Worm (Caenorhabditis elegans) whole organism, L4 larva: ENCODE measurements around the gene rsf-1.

ENCODE experiments used
- F37D6.2 ChIP-seq: sonication (generic microtip); optimal IDR thresholded peaks from 2 replicates; lab custom pipeline; 2016; ENCODE audit warnings: mild to moderate bottlenecking, missing genetic modification characterization, missing compliant biosample characterization
- F44E2.7 ChIP-seq: fragments of 200-800 bp; sonication (Bioruptor generic); IDR thresholded peaks from 2 replicates; pipeline ENCODE4 v2.1.2; 2022; ENCODE audit warnings: missing genetic modification characterization, missing compliant biosample characterization
- T26A8.4 ChIP-seq: fragments of 200-800 bp; sonication (Bioruptor generic); IDR thresholded peaks from 2 replicates; pipeline ENCODE4 v1.3.6; 2022; ENCODE audit warnings: missing genetic modification characterization, missing compliant biosample characterization
- Y48G9A.11 ChIP-seq: fragments of 200-800 bp; sonication (Bioruptor generic); IDR thresholded peaks from 2 replicates; pipeline ENCODE4 v1.3.6; 2022; ENCODE audit warnings: missing genetic modification reagents, missing genetic modification characterization, missing compliant biosample characterization
- Y5F2A.4 ChIP-seq: fragments of 200-800 bp; sonication (Bioruptor generic); optimal IDR thresholded peaks from 2 replicates; lab custom pipeline; 2018; ENCODE audit warnings: mild to moderate bottlenecking, missing genetic modification characterization, missing compliant biosample characterization
- ZK337.2 ChIP-seq: fragments of 200-800 bp; sonication (Bioruptor generic); IDR thresholded peaks from 2 replicates; pipeline ENCODE4 v1.3.6; 2022; ENCODE audit warnings: missing genetic modification reagents, missing genetic modification characterization, missing compliant biosample characterization
- ama-1 ChIP-seq: fragments of 150-350 bp; optimal IDR thresholded peaks from 2 replicates; lab custom pipeline; 2014; ENCODE audit warnings: inconsistent platforms, mixed read lengths
- arid-1 ChIP-seq: fragments of 200-800 bp; sonication (Bioruptor generic); conservative IDR thresholded peaks from 2 replicates; pipeline ENCODE4 v1.3.6; 2022; ENCODE audit warnings: missing genetic modification reagents, missing genetic modification characterization, missing compliant biosample characterization
- ceh-44 ChIP-seq: fragments of 200-800 bp; sonication (Bioruptor generic); IDR thresholded peaks from 2 replicates; pipeline ENCODE4 v1.3.6; 2022; ENCODE audit warnings: missing genetic modification reagents, missing genetic modification characterization, missing compliant biosample characterization
- ctbp-1 ChIP-seq: fragments of 200-800 bp; sonication (Bioruptor generic); IDR thresholded peaks from 2 replicates; pipeline ENCODE4 v1.3.6; 2022; ENCODE audit warnings: missing genetic modification reagents, missing genetic modification characterization, missing compliant biosample characterization
- daf-16 ChIP-seq, 3 experiments: sonication (generic microtip); optimal IDR thresholded peaks; 2 replicates each; lab custom pipeline; 2016 to 2017; ENCODE audit warnings: missing genetic modification characterization in 3 of 3, missing genetic modification reagents in 3 of 3, mild to moderate bottlenecking in 2 of 3, missing compliant biosample characterization in 2 of 3, missing biosample characterization in 1 of 3, moderate library complexity in 1 of 3
- daf-19 ChIP-seq: fragments of 200-800 bp; sonication (Bioruptor generic); conservative IDR thresholded peaks from 2 replicates; pipeline ENCODE4 v1.3.6; 2022; ENCODE audit warnings: missing genetic modification characterization, missing compliant biosample characterization
- dmd-6 ChIP-seq: fragments of 200-800 bp; sonication (Bioruptor generic); IDR thresholded peaks from 2 replicates; pipeline ENCODE4 v1.3.6; 2022; ENCODE audit warnings: missing genetic modification reagents, missing genetic modification characterization, missing compliant biosample characterization
- dmd-9 ChIP-seq: fragments of 200-800 bp; sonication (Bioruptor generic); IDR thresholded peaks from 2 replicates; pipeline ENCODE4 v1.3.6; 2022; ENCODE audit warnings: missing genetic modification reagents, missing genetic modification characterization, missing compliant biosample characterization
- dpl-1 ChIP-seq: fragments of 150-350 bp; optimal IDR thresholded peaks from 2 replicates; lab custom pipeline; 2014; ENCODE audit warnings: missing biosample characterization, missing genetic modification reagents, missing genetic modification characterization
- duxl-1 ChIP-seq: sonication (generic microtip); optimal IDR thresholded peaks from 2 replicates; lab custom pipeline; 2016; ENCODE audit warnings: mild to moderate bottlenecking, missing genetic modification characterization, moderate library complexity, missing compliant biosample characterization; ENCODE audit not compliant: poor library complexity
- hif-1 ChIP-seq, 2 experiments: sonication (generic microtip); optimal IDR thresholded peaks; 2 replicates each; lab custom pipeline; 2016 to 2017; ENCODE audit warnings: missing compliant biosample characterization in 2 of 2, missing genetic modification characterization in 2 of 2, missing genetic modification reagents in 2 of 2, missing genotype in 2 of 2, mild to moderate bottlenecking in 1 of 2
- hlh-11 ChIP-seq: fragments of 200-800 bp; sonication (Bioruptor generic); optimal IDR thresholded peaks from 2 replicates; lab custom pipeline; 2018; ENCODE audit warnings: mild to moderate bottlenecking, missing genetic modification characterization, missing compliant biosample characterization
- jun-1 ChIP-seq: fragments of 150-350 bp; optimal IDR thresholded peaks from 2 replicates; lab custom pipeline; 2014; ENCODE audit warnings: missing biosample characterization, missing genetic modification reagents, missing genetic modification characterization
- lin-13 ChIP-seq: fragments of 150-350 bp; optimal IDR thresholded peaks from 2 replicates; lab custom pipeline; 2014; ENCODE audit warnings: missing biosample characterization, missing genetic modification reagents, missing genetic modification characterization
- lin-29 ChIP-seq: fragments of 200-800 bp; sonication (Bioruptor generic); IDR thresholded peaks from 2 replicates; pipeline ENCODE4 v1.3.6; 2022; ENCODE audit warnings: missing genetic modification reagents, missing genetic modification characterization, missing compliant biosample characterization
- mdl-1 ChIP-seq, 2 experiments: fragments of 150-350 bp in 1 of 2; sonication (generic microtip) in 1 of 2; optimal IDR thresholded peaks; 2 replicates each; lab custom pipeline; 2014 to 2017; ENCODE audit warnings: missing biosample characterization in 2 of 2, missing genetic modification characterization in 2 of 2
- mdt-29 ChIP-seq: fragments of 200-800 bp; sonication (Bioruptor generic); IDR thresholded peaks from 2 replicates; pipeline ENCODE4 v1.3.6; 2022; ENCODE audit warnings: missing genetic modification reagents, missing genetic modification characterization, missing compliant biosample characterization
- mxl-2 ChIP-seq: fragments of 200-800 bp; sonication (Bioruptor generic); conservative IDR thresholded peaks from 2 replicates; pipeline ENCODE4 v1.3.6; 2022; ENCODE audit warnings: missing genetic modification reagents, missing genetic modification characterization, missing compliant biosample characterization
- nhr-237 ChIP-seq: sonication (generic microtip); optimal IDR thresholded peaks from 2 replicates; lab custom pipeline; 2017; ENCODE audit warnings: missing biosample characterization, missing genetic modification characterization
- nhr-28 ChIP-seq: fragments of 150-350 bp; optimal IDR thresholded peaks from 2 replicates; lab custom pipeline; 2014; ENCODE audit warnings: missing biosample characterization, missing genetic modification characterization
- nhr-6 ChIP-seq: fragments of 150-350 bp; optimal IDR thresholded peaks from 2 replicates; lab custom pipeline; 2014; ENCODE audit warnings: missing biosample characterization, missing genetic modification characterization
- nhr-77 ChIP-seq: fragments of 150-350 bp; optimal IDR thresholded peaks from 2 replicates; lab custom pipeline; 2014; ENCODE audit warnings: missing biosample characterization, missing genetic modification characterization
- pqm-1 ChIP-seq: sonication (generic microtip); optimal IDR thresholded peaks from 2 replicates; lab custom pipeline; 2017; ENCODE audit warnings: missing biosample characterization, missing genetic modification characterization
- sdz-12 ChIP-seq: fragments of 200-800 bp; sonication (Bioruptor generic); optimal IDR thresholded peaks from 2 replicates; lab custom pipeline; 2018; ENCODE audit warnings: mild to moderate bottlenecking, missing genetic modification characterization, missing compliant biosample characterization
- set-16 ChIP-seq: fragments of 200-800 bp; sonication (Bioruptor generic); IDR thresholded peaks from 2 replicates; pipeline ENCODE4 v1.3.6; 2022; ENCODE audit warnings: missing genetic modification reagents, missing genetic modification characterization, missing compliant biosample characterization
- unc-62 ChIP-seq, 3 experiments: fragments of 150-350 bp in 1 of 3; sonication (generic microtip); optimal IDR thresholded peaks in 2 of 3; peaks in 1 of 3; 1 replicate in 1 of 3; 2 replicates in 2 of 3; lab custom pipeline; 2014 to 2017; ENCODE audit warnings: missing biosample characterization in 3 of 3, missing genetic modification characterization in 3 of 3, missing genetic modification reagents in 3 of 3, missing genotype in 1 of 3
- vab-7 ChIP-seq: fragments of 200-800 bp; sonication (Bioruptor generic); IDR thresholded peaks from 2 replicates; pipeline ENCODE4 v1.3.6; 2022; ENCODE audit warnings: missing genetic modification reagents, missing genetic modification characterization, missing compliant biosample characterization
- zip-2 ChIP-seq: fragments of 150-350 bp; optimal IDR thresholded peaks from 2 replicates; lab custom pipeline; 2014; ENCODE audit warnings: missing biosample characterization, missing genetic modification characterization
- ztf-11 ChIP-seq: fragments of 150-350 bp; optimal IDR thresholded peaks from 2 replicates; lab custom pipeline; 2014; ENCODE audit warnings: missing biosample characterization, missing genetic modification characterization

rsf-1 gene

DNA sequence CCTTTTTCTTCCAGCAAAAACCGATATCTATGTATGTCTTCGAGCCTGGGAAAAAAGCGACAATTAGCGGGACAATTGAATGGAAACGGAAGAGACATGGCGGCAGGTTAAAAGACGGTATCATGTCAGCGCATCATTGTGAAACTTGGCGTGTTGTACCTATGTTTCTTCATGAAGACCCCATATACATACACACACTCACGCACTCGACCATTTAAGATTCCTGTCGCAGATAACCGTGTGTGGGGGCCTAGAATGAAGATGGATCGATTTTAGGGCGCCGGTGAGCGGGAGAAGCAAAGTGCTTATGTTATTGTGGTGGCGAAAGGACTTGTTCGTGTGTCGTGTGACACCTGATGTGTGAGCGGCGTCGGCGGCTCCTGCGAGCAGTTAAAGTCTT lies 29.3 kb upstream of the rsf-1 start:
- TF ChIP-seq unc-62 (GFP tag; optimal IDR thresholded peaks at IDR 0.05 in 1 of 2; lab: Kevin White, UChicago) = peak in 1 of 2 experiments; percentile 1
- no peak for TF ChIP-seq unc-62 (tag; optimal IDR thresholded peaks at IDR 0.05; lab: Kevin White, UChicago)
- no peak for TF ChIP-seq lin-13 (GFP tag; lab: Kevin White, UChicago)
- TF ChIP-seq, all 104 proteins: peak for 1

DNA sequence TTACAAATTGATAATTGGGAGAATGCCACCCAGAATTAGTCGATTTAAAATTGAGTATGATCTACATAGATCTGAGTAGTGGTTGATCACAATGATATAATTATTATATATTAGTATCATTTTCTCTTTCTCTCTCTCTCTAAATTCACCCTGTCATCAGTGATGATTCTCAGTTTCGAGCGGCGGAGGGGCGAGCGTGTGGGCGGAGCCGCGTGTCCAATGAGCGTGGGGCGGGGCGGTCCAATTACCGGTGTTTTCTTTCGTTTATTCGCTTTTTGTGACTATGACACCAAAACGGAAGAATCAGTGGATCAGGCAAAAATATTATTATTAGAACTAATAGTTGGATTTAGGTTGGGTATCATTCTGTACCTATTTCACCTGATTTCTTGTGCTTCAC lies 26.2 kb upstream of the rsf-1 start:
- TF ChIP-seq set-16 = 0 out of 2 replicates have a peak, but pooled peaks have one; percentile 11
- no peak for TF ChIP-seq hlh-11 (tag; lab: Kevin White, UChicago)

DNA sequence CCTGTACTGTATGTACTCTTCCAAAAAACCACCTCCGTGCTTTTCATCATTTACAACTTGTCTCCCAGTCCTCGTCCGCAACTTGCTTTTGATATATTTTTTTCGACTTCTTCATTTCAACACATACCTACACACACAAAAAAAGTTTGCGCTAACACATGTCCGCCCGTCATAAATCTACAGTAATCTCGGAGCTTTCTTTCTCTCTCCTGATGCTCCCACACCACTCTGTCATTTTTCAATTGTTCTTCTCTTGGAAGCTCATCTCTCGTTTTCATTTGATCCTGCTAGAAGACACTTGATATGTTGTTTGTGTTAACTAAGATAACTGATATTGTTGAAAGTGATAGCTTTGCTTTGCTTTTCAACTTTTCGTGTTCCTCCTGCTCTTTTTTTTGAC lies 25.0 kb upstream of the rsf-1 start:
- TF ChIP-seq lin-29 (GFP tag; lab: Robert Waterston, UW) (no peak), Y48G9A.11 (no peak), sdz-12 (GFP tag; lab: Kevin White, UChicago) (no peak), mdt-29 (no peak), dmd-9 (no peak), nhr-28 (no peak), dmd-6 (GFP tag; lab: Robert Waterston, UW) (no peak), arid-1 (GFP tag; lab: Robert Waterston, UW) (no peak), duxl-1 (tag; lab: Kevin White, UChicago) (no peak), T26A8.4 (GFP tag; lab: Robert Waterston, UW) (no peak), ctbp-1 (GFP tag; lab: Robert Waterston, UW) (no peak), vab-7 (GFP tag; lab: Robert Waterston, UW) (no peak), F44E2.7 (no peak), jun-1 (tag; lab: Kevin White, UChicago) (no peak), nhr-6 (tag; lab: Kevin White, UChicago) (no peak), ama-1 (lab: Kevin White, UChicago) (no peak), ZK337.2 (GFP tag; lab: Robert Waterston, UW) (no peak), ceh-44 (GFP tag; lab: Robert Waterston, UW) (no peak)

DNA sequence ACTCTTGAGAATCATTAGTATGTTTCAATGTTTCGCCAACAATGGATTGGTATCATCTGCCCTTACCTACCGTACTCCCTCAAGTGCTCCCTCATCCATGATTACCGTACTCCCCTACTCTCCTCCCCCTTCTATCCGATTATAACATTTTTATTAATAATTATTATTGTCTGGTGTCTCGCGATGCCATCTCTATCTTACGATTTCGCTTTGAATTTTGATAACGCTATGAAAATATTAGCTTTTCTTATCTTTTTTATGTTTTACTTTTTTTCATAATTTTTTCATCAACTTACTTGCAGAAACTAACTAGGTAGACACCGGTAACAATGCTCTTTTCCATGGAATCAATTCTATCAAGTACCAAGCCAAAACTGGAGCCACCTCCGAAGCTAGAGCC lies 24.5 kb upstream of the rsf-1 start, which contains the start of gene unc-130:
Gene unc-130 (plus strand): TSS at position 301 of the 400 bp plus-strand sequence.
- TF ChIP-seq duxl-1 (tag; lab: Kevin White, UChicago) (no peak), daf-19 (GFP tag; lab: Robert Waterston, UW) (no peak), mxl-2 (no peak), Y5F2A.4 (GFP tag; lab: Kevin White, UChicago) (no peak), ZK337.2 (GFP tag; lab: Robert Waterston, UW) (no peak), pqm-1 (no peak), mdl-1 (tag; optimal IDR thresholded peaks at IDR 0.05; lab: Kevin White, UChicago) (no peak), hif-1 (tag; optimal IDR thresholded peaks at IDR 0.05; lab: Kevin White, UChicago) (no peak)

DNA sequence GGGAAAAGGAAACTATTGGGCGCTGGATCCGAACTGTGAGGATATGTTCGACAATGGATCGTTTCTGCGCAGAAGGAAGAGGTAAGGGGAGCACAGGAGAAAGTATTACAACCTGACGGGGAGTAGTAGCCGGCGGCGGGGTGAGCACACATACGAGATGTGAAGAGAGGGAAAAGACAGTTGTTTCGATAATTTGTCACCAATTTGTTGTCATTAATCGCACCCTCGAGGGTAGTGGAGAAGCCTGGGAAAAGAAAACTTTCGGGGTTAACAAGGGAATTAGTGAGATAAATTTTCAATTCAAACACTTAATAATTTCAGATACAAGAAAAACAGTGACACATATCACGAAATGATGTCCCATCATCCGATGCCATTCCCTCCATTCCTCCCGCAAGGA lies 23.2 kb upstream of the rsf-1 start:
- TF ChIP-seq F37D6.2 (tag; lab: Kevin White, UChicago) = no peak
- no peak for TF ChIP-seq dpl-1 (GFP tag; lab: Kevin White, UChicago)

DNA sequence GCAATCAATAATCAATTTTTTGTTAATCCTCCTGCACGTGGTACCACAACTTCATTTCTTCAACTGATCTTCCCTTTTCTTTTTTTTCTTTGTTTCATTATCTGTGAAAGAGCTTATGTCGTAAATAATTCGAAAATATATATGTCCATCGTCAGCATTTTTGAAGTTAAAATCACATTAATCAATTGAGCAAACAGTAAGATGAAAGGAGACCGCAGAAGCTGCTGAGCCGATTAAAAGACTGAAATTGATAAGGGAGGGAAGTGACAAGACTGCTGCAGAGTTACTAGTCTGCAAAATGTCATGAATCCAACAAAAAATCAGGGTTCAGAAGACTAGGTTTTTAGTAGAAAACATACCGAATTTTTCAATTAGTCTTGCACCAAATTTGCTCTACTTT lies 22.4 kb upstream of the rsf-1 start:
- TF ChIP-seq nhr-237 (tag; lab: Kevin White, UChicago) = no peak
- no peak for TF ChIP-seq ztf-11 (tag; lab: Kevin White, UChicago)
- TF ChIP-seq nhr-28 = peak; percentile 6
- TF ChIP-seq nhr-77 (tag; lab: Kevin White, UChicago) = no peak
- no peak for TF ChIP-seq ama-1 (lab: Kevin White, UChicago)
- no peak for TF ChIP-seq daf-16 (GFP tag; optimal IDR thresholded peaks at IDR 0.05; lab: Kevin White, UChicago)
- peak; percentile 29 for TF ChIP-seq daf-16 (tag; optimal IDR thresholded peaks at IDR 0.05; lab: Kevin White, UChicago)
- no peak for TF ChIP-seq zip-2 (tag; lab: Kevin White, UChicago)
- peak; percentile 71 for TF ChIP-seq pqm-1
